Worm (Caenorhabditis elegans) whole organism, early embryonic: ENCODE measurements around the gene F56D6.21.

ENCODE experiments used
- B0310.2 ChIP-seq: sonication (generic microtip); optimal IDR thresholded peaks from 2 replicates; lab custom pipeline; 2016; ENCODE audit warnings: mild to moderate bottlenecking, missing genetic modification characterization, missing compliant biosample characterization
- F13C5.2 ChIP-seq: sonication (generic microtip); optimal IDR thresholded peaks from 2 replicates; lab custom pipeline; 2017; ENCODE audit warnings: mild to moderate bottlenecking, missing genetic modification characterization, inconsistent platforms, missing compliant biosample characterization
- aly-1 ChIP-seq: sonication (generic microtip); optimal IDR thresholded peaks from 2 replicates; lab custom pipeline; 2016; ENCODE audit warnings: missing genetic modification characterization, missing compliant biosample characterization
- ama-1 ChIP-seq: fragments of 150-350 bp; optimal IDR thresholded peaks from 2 replicates; lab custom pipeline; 2014
- ceh-13 ChIP-seq: fragments of 200-800 bp; sonication (Bioruptor generic); optimal IDR thresholded peaks from 2 replicates; lab custom pipeline; 2018; ENCODE audit warnings: mild to moderate bottlenecking, missing genetic modification characterization, missing compliant biosample characterization
- ceh-36 ChIP-seq: sonication (generic microtip); optimal IDR thresholded peaks from 2 replicates; lab custom pipeline; 2016; ENCODE audit warnings: missing genetic modification characterization, inconsistent platforms, missing compliant biosample characterization
- ets-7 ChIP-seq: sonication (generic microtip); optimal IDR thresholded peaks from 2 replicates; lab custom pipeline; 2016; ENCODE audit warnings: missing genotype, missing genetic modification characterization, missing compliant biosample characterization
- flt-1 ChIP-seq: fragments of 200-800 bp; sonication (Bioruptor generic); IDR thresholded peaks from 2 replicates; pipeline ENCODE4 v1.3.6; 2022; ENCODE audit warnings: missing genetic modification characterization, missing compliant biosample characterization
- hmbx-1 ChIP-seq: sonication (generic microtip); optimal IDR thresholded peaks from 2 replicates; lab custom pipeline; 2016; ENCODE audit warnings: mild to moderate bottlenecking, missing genetic modification characterization, missing compliant biosample characterization
- hmg-4 ChIP-seq: fragments of 200-800 bp; sonication (Bioruptor generic); optimal IDR thresholded peaks from 2 replicates; lab custom pipeline; 2018; ENCODE audit warnings: mild to moderate bottlenecking, missing genetic modification characterization, missing compliant biosample characterization
- hnd-1 ChIP-seq: sonication (generic microtip); optimal IDR thresholded peaks from 2 replicates; lab custom pipeline; 2016; ENCODE audit warnings: missing genetic modification characterization, missing compliant biosample characterization
- pes-1 ChIP-seq: fragments of 200-800 bp; sonication (Bioruptor generic); IDR thresholded peaks from 2 replicates; pipeline ENCODE4 v1.3.6; 2022; ENCODE audit warnings: missing genetic modification reagents, missing genetic modification characterization, missing compliant biosample characterization
- scrt-1 ChIP-seq: fragments of 200-800 bp; sonication (Bioruptor generic); IDR thresholded peaks from 2 replicates; pipeline ENCODE4 v1.3.6; 2022; ENCODE audit warnings: missing genetic modification characterization, missing compliant biosample characterization
- sea-1 ChIP-seq: fragments of 200-800 bp; sonication (Bioruptor generic); conservative IDR thresholded peaks from 2 replicates; pipeline ENCODE4 v1.3.6; 2022; ENCODE audit warnings: missing genetic modification characterization, missing compliant biosample characterization
- tbx-11 ChIP-seq: fragments of 200-800 bp; sonication (Bioruptor generic); IDR thresholded peaks from 2 replicates; pipeline ENCODE4 v1.3.6; 2022; ENCODE audit warnings: missing genetic modification characterization, missing compliant biosample characterization
- tbx-37 ChIP-seq: fragments of 200-800 bp; sonication (Bioruptor generic); conservative IDR thresholded peaks from 2 replicates; pipeline ENCODE4 v1.3.6; 2022; ENCODE audit warnings: missing genetic modification reagents, missing genetic modification characterization, missing compliant biosample characterization
- tra-4 ChIP-seq: sonication (generic microtip); optimal IDR thresholded peaks from 2 replicates; lab custom pipeline; 2017; ENCODE audit warnings: missing genetic modification characterization, missing compliant biosample characterization

Gene F56D6.21

ce11 chrIV:3937097-3937496 is 32.4 kb downstream of the F56D6.21 start, which contains the start of gene clec-71:
Gene clec-71 (plus strand): TSS chrIV:3937458.
- TF ChIP-seq ceh-36 (tag; lab: Kevin White, UChicago) (no peak), hmg-4 (no peak), tra-4 (tag; lab: Kevin White, UChicago) (no peak), pes-1 (GFP tag; lab: Robert Waterston, UW) (no peak), ceh-13 (no peak), aly-1 (tag; lab: Kevin White, UChicago) (no peak), sea-1 (GFP tag; lab: Robert Waterston, UW) (no peak), B0310.2 (tag; lab: Kevin White, UChicago) (no peak), hmbx-1 (tag; lab: Kevin White, UChicago) (no peak), hnd-1 (no peak), tbx-37 (no peak), ets-7 (tag; lab: Kevin White, UChicago) (no peak), flt-1 (GFP tag; lab: Robert Waterston, UW) (no peak)

- TF ChIP-seq scrt-1 (GFP tag; lab: Robert Waterston, UW): no peak
- no peak for TF ChIP-seq ets-7 (tag; lab: Kevin White, UChicago)
- no peak for TF ChIP-seq ceh-36 (tag; lab: Kevin White, UChicago)
- no peak for TF ChIP-seq ama-1 (lab: Kevin White, UChicago)
- TF ChIP-seq tbx-11: no peak
- no peak for TF ChIP-seq B0310.2 (tag; lab: Kevin White, UChicago)
- no peak for TF ChIP-seq flt-1 (GFP tag; lab: Robert Waterston, UW)
- no peak for TF ChIP-seq hnd-1
- TF ChIP-seq hmbx-1 (tag; lab: Kevin White, UChicago): no peak
- no peak for TF ChIP-seq sea-1 (GFP tag; lab: Robert Waterston, UW)
- no peak for TF ChIP-seq pes-1 (GFP tag; lab: Robert Waterston, UW)
- no peak for TF ChIP-seq F13C5.2 (tag; lab: Kevin White, UChicago)
Observed at ce11 chrIV:3941658-3942328, 37.1 kb downstream of the F56D6.21 start, which contains the start of gene clec-174. Gene clec-174 (minus strand): TSS chrIV:3941708.

- TF ChIP-seq B0310.2 (tag; lab: Kevin White, UChicago) (no peak), ama-1 (lab: Kevin White, UChicago) (no peak), F13C5.2 (tag; lab: Kevin White, UChicago) (no peak), hnd-1 (no peak), pes-1 (GFP tag; lab: Robert Waterston, UW) (no peak), hmbx-1 (tag; lab: Kevin White, UChicago) (no peak)
Observed at ce11 chrIV:3943003-3943402, 38.3 kb downstream of the F56D6.21 start, which contains the start of gene Y46C8AL.11. Gene Y46C8AL.11 (plus strand): TSS chrIV:3943303.

- TF ChIP-seq aly-1 (tag; lab: Kevin White, UChicago): no peak
- no peak for TF ChIP-seq tbx-37
- no peak for TF ChIP-seq hnd-1
- TF ChIP-seq F13C5.2 (tag; lab: Kevin White, UChicago): no peak
- TF ChIP-seq ama-1 (lab: Kevin White, UChicago): no peak
- no peak for TF ChIP-seq tra-4 (tag; lab: Kevin White, UChicago)
- TF ChIP-seq pes-1 (GFP tag; lab: Robert Waterston, UW): no peak
Observed at ce11 chrIV:3944459-3944858, 39.7 kb downstream of the F56D6.21 start, which contains the start of gene clec-72. Gene clec-72 (plus strand): TSS chrIV:3944816.

ce11 chrIV:3947377-3947956 is 42.7 kb downstream of the F56D6.21 start:
- TF ChIP-seq scrt-1 (GFP tag; lab: Robert Waterston, UW): 0 out of 2 replicates have a peak, but pooled peaks have one; percentile 32
